Worm (Caenorhabditis elegans) whole organism, L3 larva: ENCODE data around the gene idhg-1.

ENCODE experiments used
- R02D3.7 ChIP-seq: fragments of 150-350 bp; optimal IDR thresholded peaks from 2 replicates; lab custom pipeline; 2014; ENCODE audit warnings: missing biosample characterization, missing genetic modification characterization
- aly-2 ChIP-seq: fragments of 150-350 bp; optimal IDR thresholded peaks from 2 replicates; lab custom pipeline; 2014; ENCODE audit warnings: missing biosample characterization, missing genetic modification characterization
- ama-1 ChIP-seq: fragments of 150-350 bp; optimal IDR thresholded peaks from 2 replicates; lab custom pipeline; 2018
- ceh-16 ChIP-seq: sonication (generic microtip); optimal IDR thresholded peaks from 2 replicates; lab custom pipeline; 2017; ENCODE audit warnings: missing biosample characterization, missing genetic modification characterization
- ceh-28 ChIP-seq: fragments of 150-350 bp; optimal IDR thresholded peaks from 2 replicates; lab custom pipeline; 2014; ENCODE audit warnings: missing biosample characterization, missing genetic modification reagents, missing genetic modification characterization
- ceh-82 ChIP-seq: fragments of 150-350 bp; optimal IDR thresholded peaks from 2 replicates; lab custom pipeline; 2014; ENCODE audit warnings: missing biosample characterization, missing genetic modification characterization
- ceh-9 ChIP-seq: sonication (generic microtip); optimal IDR thresholded peaks from 2 replicates; lab custom pipeline; 2018; ENCODE audit warnings: missing biosample characterization, missing genetic modification characterization
- daf-12 ChIP-seq: fragments of 150-350 bp; optimal IDR thresholded peaks from 2 replicates; lab custom pipeline; 2014; ENCODE audit warnings: missing biosample characterization, missing genetic modification reagents, missing genetic modification characterization
- egl-27 ChIP-seq: sonication (generic microtip); optimal IDR thresholded peaks from 4 replicates; lab custom pipeline; 2017; ENCODE audit warnings: missing biosample characterization, missing genetic modification reagents, missing genetic modification characterization
- elt-1 ChIP-seq: fragments of 150-350 bp; optimal IDR thresholded peaks from 2 replicates; lab custom pipeline; 2014; ENCODE audit warnings: missing biosample characterization, missing genetic modification characterization
- elt-2 ChIP-seq: sonication (generic microtip); optimal IDR thresholded peaks from 2 replicates; lab custom pipeline; 2016; ENCODE audit warnings: missing genetic modification reagents, mild to moderate bottlenecking, missing genetic modification characterization, missing compliant biosample characterization
- elt-3 ChIP-seq, 3 experiments: fragments of 150-350 bp in 1 of 3; sonication (generic microtip) in 2 of 3; optimal IDR thresholded peaks; 2 replicates in 2 of 3; 4 replicates in 1 of 3; lab custom pipeline; 2014 to 2017; ENCODE audit warnings: missing biosample characterization in 3 of 3, missing genetic modification characterization in 3 of 3
- eor-1 ChIP-seq, 2 experiments: fragments of 150-350 bp; optimal IDR thresholded peaks; 2 replicates each; lab custom pipeline; 2014 to 2018; ENCODE audit warnings: missing biosample characterization in 2 of 2, missing genetic modification characterization in 2 of 2
- fkh-10 ChIP-seq: sonication (generic microtip); optimal IDR thresholded peaks from 2 replicates; lab custom pipeline; 2017; ENCODE audit warnings: missing biosample characterization, missing genetic modification reagents, missing genetic modification characterization
- fkh-2 ChIP-seq: fragments of 150-350 bp; optimal IDR thresholded peaks from 2 replicates; lab custom pipeline; 2014; ENCODE audit warnings: missing biosample characterization, missing genetic modification reagents, missing genetic modification characterization
- hmg-11 ChIP-seq: sonication (generic microtip); optimal IDR thresholded peaks from 2 replicates; lab custom pipeline; 2016; ENCODE audit warnings: missing genetic modification characterization, missing compliant biosample characterization
- jun-1 ChIP-seq: fragments of 150-350 bp; optimal IDR thresholded peaks from 2 replicates; lab custom pipeline; 2014; ENCODE audit warnings: missing biosample characterization, missing genetic modification reagents, missing genetic modification characterization
- lin-15B ChIP-seq: fragments of 150-350 bp; optimal IDR thresholded peaks from 2 replicates; lab custom pipeline; 2014; ENCODE audit warnings: missing biosample characterization, missing genetic modification characterization
- lsy-12 ChIP-seq: sonication (generic microtip); optimal IDR thresholded peaks from 2 replicates; lab custom pipeline; 2016; ENCODE audit warnings: mild to moderate bottlenecking, missing genetic modification characterization, missing compliant biosample characterization
- mdl-1 ChIP-seq: fragments of 150-350 bp; optimal IDR thresholded peaks from 2 replicates; lab custom pipeline; 2014; ENCODE audit warnings: missing biosample characterization, missing genetic modification characterization
- nfya-1 ChIP-seq: sonication (generic microtip); optimal IDR thresholded peaks from 2 replicates; lab custom pipeline; 2017; ENCODE audit warnings: missing genetic modification characterization, mild to moderate bottlenecking, missing compliant biosample characterization, antibody characterized with exemption, moderate library complexity; ENCODE audit not compliant: insufficient read depth
- nhr-11 ChIP-seq: fragments of 150-350 bp; optimal IDR thresholded peaks from 2 replicates; lab custom pipeline; 2014; ENCODE audit warnings: missing biosample characterization, missing genetic modification characterization
- nhr-12 ChIP-seq: fragments of 150-350 bp; optimal IDR thresholded peaks from 2 replicates; lab custom pipeline; 2014; ENCODE audit warnings: missing biosample characterization, missing genetic modification characterization
- nhr-23 ChIP-seq: fragments of 150-350 bp; optimal IDR thresholded peaks from 2 replicates; lab custom pipeline; 2014; ENCODE audit warnings: missing biosample characterization, missing genetic modification reagents, missing genetic modification characterization
- nhr-237 ChIP-seq: fragments of 150-350 bp; optimal IDR thresholded peaks from 2 replicates; lab custom pipeline; 2014; ENCODE audit warnings: missing biosample characterization, missing genetic modification characterization
- nhr-25 ChIP-seq: sonication (generic microtip); optimal IDR thresholded peaks from 2 replicates; lab custom pipeline; 2017; ENCODE audit warnings: missing biosample characterization, missing genetic modification characterization
- nhr-28 ChIP-seq: fragments of 150-350 bp; optimal IDR thresholded peaks from 2 replicates; lab custom pipeline; 2014; ENCODE audit warnings: missing biosample characterization, missing genetic modification characterization
- nhr-67 ChIP-seq: fragments of 150-350 bp; optimal IDR thresholded peaks from 2 replicates; lab custom pipeline; 2014; ENCODE audit warnings: missing biosample characterization, missing genetic modification characterization
- nhr-77 ChIP-seq: fragments of 150-350 bp; optimal IDR thresholded peaks from 2 replicates; lab custom pipeline; 2014; ENCODE audit warnings: missing biosample characterization, missing genetic modification characterization
- pqm-1 ChIP-seq: fragments of 150-350 bp; optimal IDR thresholded peaks from 2 replicates; lab custom pipeline; 2017; ENCODE audit warnings: missing biosample characterization, missing genetic modification characterization, inconsistent platforms
- sea-2 ChIP-seq: fragments of 150-350 bp; sonication (generic microtip); optimal IDR thresholded peaks from 4 replicates; lab custom pipeline; 2014; ENCODE audit warnings: missing biosample characterization, missing genetic modification reagents, missing genetic modification characterization
- unc-39 ChIP-seq: sonication (generic microtip); optimal IDR thresholded peaks from 4 replicates; lab custom pipeline; 2017; ENCODE audit warnings: missing biosample characterization, missing genetic modification characterization
- zag-1 ChIP-seq: fragments of 150-350 bp; optimal IDR thresholded peaks from 2 replicates; lab custom pipeline; 2014; ENCODE audit warnings: missing biosample characterization, missing genetic modification characterization

idhg-1 gene

ce11 chrIII:4587177-4587576 is 18.6 kb downstream of the idhg-1 start, which contains the start of the genes F35G12.7 and smc-4 (continued):
- TF ChIP-seq ceh-28 (tag; lab: Kevin White, UChicago) (peak; percentile 9), pqm-1 (tag; lab: Kevin White, UChicago) (no peak), ceh-9 (tag; lab: Kevin White, UChicago) (no peak), egl-27 (tag; lab: Kevin White, UChicago) (no peak), sea-2 (GFP tag; lab: Kevin White, UChicago) (no peak), nhr-12 (tag; lab: Kevin White, UChicago) (no peak), jun-1 (tag; lab: Kevin White, UChicago) (no peak), daf-12 (tag; lab: Kevin White, UChicago) (no peak), eor-1 (tag; optimal IDR thresholded peaks at IDR 0.05; lab: Kevin White, UChicago) (no peak)

ce11 chrIII:4593098-4593697 is 24.6 kb downstream of the idhg-1 start, which contains the start of gene erh-2:
TSS of gene erh-2 (plus strand) at chrIII:4593231.
- TF ChIP-seq hmg-11 (no peak), ceh-9 (tag; lab: Kevin White, UChicago) (no peak), zag-1 (no peak), nhr-77 (no peak), nhr-11 (tag; lab: Kevin White, UChicago) (no peak), nfya-1 (no peak), nhr-237 (tag; lab: Kevin White, UChicago) (no peak), elt-1 (tag; lab: Kevin White, UChicago) (no peak), jun-1 (tag; lab: Kevin White, UChicago) (no peak), fkh-10 (GFP tag; lab: Kevin White, UChicago) (no peak), elt-3 (tag; optimal IDR thresholded peaks at IDR 0.05; lab: Kevin White, UChicago) (no peak), lsy-12 (tag; lab: Kevin White, UChicago) (no peak), fkh-2 (tag; lab: Kevin White, UChicago) (no peak), nhr-28 (tag; lab: Kevin White, UChicago) (no peak), nhr-25 (tag; lab: Kevin White, UChicago) (no peak), elt-2 (tag; lab: Kevin White, UChicago) (no peak), nhr-67 (tag; lab: Kevin White, UChicago) (no peak), R02D3.7 (tag; lab: Kevin White, UChicago) (no peak), mdl-1 (tag; lab: Kevin White, UChicago) (no peak), nhr-23 (tag; lab: Kevin White, UChicago) (no peak)

ce11 chrIII:4594324-4594723 is 25.7 kb downstream of the idhg-1 start, which contains the start of gene apc-11:
TSS of gene apc-11 (minus strand) at chrIII:4594424.
- TF ChIP-seq aly-2 (tag; lab: Kevin White, UChicago) (no peak), lsy-12 (tag; lab: Kevin White, UChicago) (no peak), fkh-2 (tag; lab: Kevin White, UChicago) (no peak), nhr-28 (tag; lab: Kevin White, UChicago) (no peak), ceh-82 (tag; lab: Kevin White, UChicago) (no peak)

- no peak for TF ChIP-seq lin-15B
- TF ChIP-seq ceh-16, result no peak
- TF ChIP-seq jun-1 (tag; lab: Kevin White, UChicago), result no peak
- TF ChIP-seq unc-39, result no peak
- no peak for TF ChIP-seq ama-1 (lab: Kevin White, UChicago)
- no peak for TF ChIP-seq nhr-25 (tag; lab: Kevin White, UChicago)
- TF ChIP-seq pqm-1 (tag; lab: Kevin White, UChicago), result no peak
- TF ChIP-seq ceh-82 (tag; lab: Kevin White, UChicago), result no peak
- TF ChIP-seq nhr-67 (tag; lab: Kevin White, UChicago), result no peak
- no peak for TF ChIP-seq mdl-1 (tag; lab: Kevin White, UChicago)
Observed at ce11 chrIII:4594762-4595523, 26.3 kb downstream of the idhg-1 start.
